Fruit fly (Drosophila melanogaster) whole organism, embryonic: Measurements from ENCODE around the gene g.

Experiments
- Atf-2 ChIP-seq: fragments of 200-800 bp; sonication (Bioruptor generic); optimal IDR thresholded peaks from 2 replicates; lab custom pipeline; 2016; ENCODE audit warnings: missing biosample characterization, missing genetic modification characterization
- CG10321 ChIP-seq: fragments of 200-800 bp; sonication (Bioruptor generic); IDR thresholded peaks from 2 replicates; pipeline ENCODE4 v1.3.6; 2022; ENCODE audit warnings: missing biosample characterization, missing genetic modification characterization
- CG10366 ChIP-seq: fragments of 200-800 bp; sonication (Bioruptor generic); IDR thresholded peaks from 2 replicates; pipeline ENCODE4 v1.3.6; 2022; ENCODE audit warnings: missing biosample characterization, missing genetic modification characterization
- CG10959 ChIP-seq: fragments of 200-800 bp; sonication (Bioruptor generic); IDR thresholded peaks from 2 replicates; pipeline ENCODE4 v1.3.6; 2022; ENCODE audit warnings: missing biosample characterization, missing genetic modification characterization
- CG12299 ChIP-seq: fragments of 200-800 bp; sonication (Bioruptor generic); optimal IDR thresholded peaks from 2 replicates; lab custom pipeline; 2018; ENCODE audit warnings: missing biosample characterization, mild to moderate bottlenecking, missing genetic modification characterization
- CG12391 ChIP-seq: fragments of 200-800 bp; sonication (Bioruptor generic); optimal IDR thresholded peaks from 3 replicates; lab custom pipeline; 2018; ENCODE audit warnings: missing biosample characterization, mild to moderate bottlenecking, missing genetic modification characterization, moderate library complexity
- CG12744 ChIP-seq: fragments of 200-800 bp; sonication (Bioruptor generic); optimal IDR thresholded peaks from 2 replicates; lab custom pipeline; 2016; ENCODE audit warnings: missing biosample characterization, missing genetic modification characterization
- CG14667 ChIP-seq: fragments of 200-800 bp; sonication (Bioruptor generic); IDR thresholded peaks from 2 replicates; pipeline ENCODE4 v1.3.6; 2022; ENCODE audit warnings: missing biosample characterization, missing genetic modification characterization
- CG14965 ChIP-seq: fragments of 200-800 bp; sonication (Bioruptor generic); optimal IDR thresholded peaks from 2 replicates; lab custom pipeline; 2016; ENCODE audit warnings: missing biosample characterization, missing genetic modification characterization, borderline replicate concordance
- CG15269 ChIP-seq: fragments of 200-800 bp; sonication (Bioruptor generic); optimal IDR thresholded peaks from 2 replicates; lab custom pipeline; 2018; ENCODE audit warnings: missing biosample characterization, mild to moderate bottlenecking, missing genetic modification characterization, moderate library complexity
- CG15479 ChIP-seq: fragments of 200-800 bp; sonication (Bioruptor generic); optimal IDR thresholded peaks from 3 replicates; lab custom pipeline; 2019; ENCODE audit warnings: missing biosample characterization, mild to moderate bottlenecking, missing genetic modification characterization, moderate library complexity
- CG17186 ChIP-seq: fragments of 200-800 bp; sonication (Bioruptor generic); optimal IDR thresholded peaks from 3 replicates; lab custom pipeline; 2017; ENCODE audit warnings: missing biosample characterization, missing genetic modification reagents, missing genetic modification characterization
- CG1792 ChIP-seq: fragments of 200-800 bp; sonication (Bioruptor generic); optimal IDR thresholded peaks from 2 replicates; lab custom pipeline; 2016; ENCODE audit warnings: missing biosample characterization, missing genetic modification characterization
- CG2712 ChIP-seq: fragments of 200-800 bp; optimal IDR thresholded peaks from 3 replicates; lab custom pipeline; 2019; ENCODE audit warnings: missing biosample characterization, mild to moderate bottlenecking, missing genetic modification characterization, moderate library complexity
- CG6654 ChIP-seq: fragments of 200-800 bp; sonication (Bioruptor generic); optimal IDR thresholded peaks from 2 replicates; lab custom pipeline; 2017; ENCODE audit warnings: missing biosample characterization, mild to moderate bottlenecking, missing genetic modification characterization
- CG6813 ChIP-seq: fragments of 200-800 bp; sonication (Bioruptor generic); optimal IDR thresholded peaks from 2 replicates; lab custom pipeline; 2017; ENCODE audit warnings: missing biosample characterization, missing genetic modification characterization, mild to moderate bottlenecking, moderate library complexity, missing genetic modification reagents
- CG6854 ChIP-seq: fragments of 200-800 bp; sonication (Bioruptor generic); optimal IDR thresholded peaks from 3 replicates; lab custom pipeline; 2017; ENCODE audit warnings: missing biosample characterization, mild to moderate bottlenecking, missing genetic modification characterization
- CG7357 ChIP-seq: fragments of 200-800 bp; sonication (Bioruptor generic); IDR thresholded peaks from 3 replicates; pipeline ENCODE4 v1.3.6; 2022; ENCODE audit warnings: missing biosample characterization, missing genetic modification characterization
- CG7928 ChIP-seq: fragments of 200-800 bp; sonication (Bioruptor generic); optimal IDR thresholded peaks from 2 replicates; lab custom pipeline; 2017; ENCODE audit warnings: missing biosample characterization, mild to moderate bottlenecking, missing genetic modification characterization
- D19B ChIP-seq: fragments of 200-800 bp; sonication (Bioruptor generic); optimal IDR thresholded peaks from 2 replicates; lab custom pipeline; 2017; ENCODE audit warnings: missing biosample characterization, mild to moderate bottlenecking, missing genetic modification characterization
- Dad ChIP-seq: fragments of 200-800 bp; sonication (Bioruptor generic); optimal IDR thresholded peaks from 3 replicates; lab custom pipeline; 2016; ENCODE audit warnings: missing biosample characterization, missing genetic modification characterization
- Dll ChIP-seq: fragments of 200-800 bp; sonication (Bioruptor generic); IDR thresholded peaks from 4 replicates; pipeline ENCODE4 v1.3.6; 2022; ENCODE audit warnings: missing biosample characterization, missing genetic modification characterization; ENCODE audit not compliant: partially characterized antibody
- Dp ChIP-seq: fragments of 200-800 bp; sonication (Bioruptor generic); optimal IDR thresholded peaks from 2 replicates; lab custom pipeline; 2018; ENCODE audit warnings: missing biosample characterization, mild to moderate bottlenecking, missing genetic modification characterization, moderate library complexity
- Lim3 ChIP-seq: fragments of 200-800 bp; sonication (Bioruptor generic); IDR thresholded peaks from 2 replicates; pipeline ENCODE4 v1.3.6; 2022; ENCODE audit warnings: missing biosample characterization, missing genetic modification characterization
- Neu2 ChIP-seq: fragments of 200-800 bp; sonication (Bioruptor generic); optimal IDR thresholded peaks from 3 replicates; lab custom pipeline; 2016; ENCODE audit warnings: missing biosample characterization, missing genetic modification characterization, borderline replicate concordance
- Six4 ChIP-seq: fragments of 200-800 bp; sonication (Bioruptor generic); optimal IDR thresholded peaks from 2 replicates; lab custom pipeline; 2016; ENCODE audit warnings: missing biosample characterization, missing genetic modification characterization
- Taf1 ChIP-seq: fragments of 200-800 bp; sonication (Bioruptor generic); IDR thresholded peaks from 2 replicates; pipeline ENCODE4 v1.3.6; 2022; ENCODE audit warnings: missing biosample characterization, missing genetic modification characterization
- Trl ChIP-seq, 3 experiments: fragments of >200 bp in 2 of 3; fragments of 200-800 bp in 1 of 3; sonication (Bioruptor generic) in 1 of 3; optimal IDR thresholded peaks; 2 replicates in 1 of 3; 3 replicates in 2 of 3; lab custom pipeline; 2016 to 2017; ENCODE audit warnings: missing biosample characterization in 1 of 3, missing genetic modification characterization in 1 of 3
- ac ChIP-seq: fragments of 200-800 bp; sonication (Bioruptor generic); optimal IDR thresholded peaks from 3 replicates; lab custom pipeline; 2017; ENCODE audit warnings: missing biosample characterization, mild to moderate bottlenecking, missing genetic modification characterization
- ash1 ChIP-seq: fragments of 200-800 bp; sonication (Bioruptor generic); optimal IDR thresholded peaks from 2 replicates; lab custom pipeline; 2018; ENCODE audit warnings: missing biosample characterization, mild to moderate bottlenecking, missing genetic modification characterization
- bbx ChIP-seq: fragments of 200-800 bp; sonication (Bioruptor generic); IDR thresholded peaks from 2 replicates; pipeline ENCODE4 v1.3.6; 2022; ENCODE audit warnings: missing biosample characterization, missing genetic modification characterization; ENCODE audit not compliant: partially characterized antibody
- cas ChIP-seq: fragments of 200-800 bp; sonication (Bioruptor generic); IDR thresholded peaks from 2 replicates; pipeline ENCODE4 v1.3.6; 2022; ENCODE audit warnings: missing biosample characterization, missing genetic modification characterization
- caup ChIP-seq: fragments of 200-800 bp; sonication (Bioruptor generic); optimal IDR thresholded peaks from 3 replicates; lab custom pipeline; 2017; ENCODE audit warnings: missing biosample characterization, mild to moderate bottlenecking, missing genetic modification characterization, moderate library complexity; ENCODE audit not compliant: severe bottlenecking
- chif ChIP-seq, 2 experiments: fragments of 200-800 bp; sonication (Bioruptor generic); optimal IDR thresholded peaks; 3 replicates each; lab custom pipeline; 2016; ENCODE audit warnings: missing biosample characterization in 2 of 2, missing genetic modification characterization in 2 of 2
- exex ChIP-seq: fragments of 200-800 bp; sonication (Bioruptor generic); optimal IDR thresholded peaks from 4 replicates; lab custom pipeline; 2018; ENCODE audit warnings: missing biosample characterization, mild to moderate bottlenecking, missing genetic modification characterization, moderate library complexity
- fd3F ChIP-seq: fragments of 200-800 bp; sonication (Bioruptor generic); optimal IDR thresholded peaks from 2 replicates; lab custom pipeline; 2018; ENCODE audit warnings: missing biosample characterization, mild to moderate bottlenecking, missing genetic modification characterization, moderate library complexity
- hth ChIP-seq: fragments of >200 bp; optimal IDR thresholded peaks from 2 replicates; lab custom pipeline; 2017; ENCODE audit warnings: inconsistent platforms
- ken ChIP-seq: fragments of 200-800 bp; sonication (Bioruptor generic); IDR thresholded peaks from 3 replicates; pipeline ENCODE4 v1.3.6; 2022; ENCODE audit warnings: missing biosample characterization, missing genetic modification characterization
- org-1 ChIP-seq: fragments of 200-800 bp; sonication (Bioruptor generic); optimal IDR thresholded peaks from 2 replicates; lab custom pipeline; 2017; ENCODE audit warnings: missing biosample characterization, missing genetic modification characterization
- otp ChIP-seq: fragments of 200-800 bp; sonication (Bioruptor generic); IDR thresholded peaks from 3 replicates; pipeline ENCODE4, ENCODE4 v1.3.6; 2022; ENCODE audit warnings: missing biosample characterization, missing genetic modification characterization
- peb ChIP-seq: fragments of 200-800 bp; sonication (Bioruptor generic); IDR thresholded peaks from 2 replicates; pipeline ENCODE4 v1.3.6; 2022; ENCODE audit warnings: missing biosample characterization, missing genetic modification characterization
- psq ChIP-seq: fragments of 200-800 bp; sonication (Bioruptor generic); optimal IDR thresholded peaks from 2 replicates; lab custom pipeline; 2017; ENCODE audit warnings: missing biosample characterization, missing genetic modification characterization
- pzg ChIP-seq: fragments of 200-800 bp; sonication (Bioruptor generic); optimal IDR thresholded peaks from 3 replicates; lab custom pipeline; 2018; ENCODE audit warnings: missing biosample characterization, mild to moderate bottlenecking, missing genetic modification characterization, moderate library complexity
- row ChIP-seq: fragments of 200-800 bp; sonication (Bioruptor generic); IDR thresholded peaks from 3 replicates; pipeline ENCODE4 v1.3.6; 2022; ENCODE audit warnings: missing biosample characterization, missing genetic modification characterization
- sim ChIP-seq: fragments of 200-800 bp; sonication (Bioruptor generic); IDR thresholded peaks from 2 replicates; pipeline ENCODE4 v1.3.6; 2022; ENCODE audit warnings: missing biosample characterization, missing genetic modification characterization
- sima ChIP-seq: fragments of 200-800 bp; sonication (Bioruptor generic); optimal IDR thresholded peaks from 2 replicates; lab custom pipeline; 2016; ENCODE audit warnings: missing biosample characterization, missing genetic modification characterization
- tin ChIP-seq: fragments of 200-800 bp; sonication (Bioruptor generic); optimal IDR thresholded peaks from 3 replicates; lab custom pipeline; 2016; ENCODE audit warnings: missing biosample characterization, missing genetic modification characterization
- trh ChIP-seq: fragments of 200-800 bp; sonication (Bioruptor generic); optimal IDR thresholded peaks from 2 replicates; lab custom pipeline; 2016; ENCODE audit warnings: missing biosample characterization, missing genetic modification characterization
- wdn ChIP-seq: fragments of 200-800 bp; sonication (Bioruptor generic); IDR thresholded peaks from 2 replicates; pipeline ENCODE4 v1.3.6; 2022; ENCODE audit warnings: missing biosample characterization, missing genetic modification characterization
- yki ChIP-seq: fragments of >200 bp; optimal IDR thresholded peaks from 3 replicates; lab custom pipeline; 2018
- zf30C ChIP-seq: fragments of 200-800 bp; sonication (Bioruptor generic); optimal IDR thresholded peaks from 3 replicates; lab custom pipeline; 2018; ENCODE audit warnings: missing biosample characterization, mild to moderate bottlenecking, missing genetic modification characterization

g gene

DNA sequence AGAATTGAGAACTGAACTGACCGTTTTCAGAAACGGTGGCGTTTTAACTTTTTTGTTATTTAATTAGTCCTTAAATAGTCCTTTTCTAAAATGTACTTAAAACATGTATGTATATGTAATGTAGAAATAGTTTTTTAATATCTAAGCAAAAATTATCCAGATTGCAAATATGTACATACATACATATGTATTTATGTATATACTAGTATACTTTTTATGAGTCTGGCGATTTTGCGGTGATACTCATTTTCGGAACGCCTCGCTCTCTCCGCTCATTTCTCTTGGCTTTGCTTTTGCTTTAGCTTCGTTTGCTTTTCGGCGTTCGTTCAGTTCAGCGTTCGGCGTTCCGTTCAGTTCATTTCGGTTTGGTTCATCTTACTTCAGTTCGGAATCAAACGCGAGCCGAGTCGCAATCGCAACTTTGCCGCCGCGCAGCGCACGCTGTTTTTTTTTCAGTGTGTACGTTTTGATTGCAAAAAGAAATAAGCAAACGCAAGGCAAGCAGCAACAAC is 26.4 kb upstream of the g start, which contains the start of gene rdgB (continued):
- TF ChIP-seq CG14667 (GFP tag; lab: Robert Waterston, UW): no peak
- peak; percentile 84 for TF ChIP-seq CG15269 (tag; lab: Kevin White, UChicago)
- TF ChIP-seq CG1792: no peak
- no peak for TF ChIP-seq CG15479 (GFP tag; lab: Kevin White, UChicago)
- TF ChIP-seq otp (GFP tag; lab: Robert Waterston, UW): no peak
- no peak for TF ChIP-seq Dad (GFP tag; lab: Kevin White, UChicago)
- TF ChIP-seq Trl (optimal IDR thresholded peaks at IDR 0.05; lab: Kevin White, UChicago): peak; percentile 39 to 73
- TF ChIP-seq Trl (GFP tag; optimal IDR thresholded peaks at IDR 0.05; lab: Kevin White, UChicago): no peak
- TF ChIP-seq CG10321 (GFP tag; lab: Robert Waterston, UW): no peak
- TF ChIP-seq psq (GFP tag; lab: Kevin White, UChicago): peak; percentile 86
- TF ChIP-seq CG12391 (tag; lab: Kevin White, UChicago): peak; percentile 82
- TF ChIP-seq CG6654 (GFP tag; lab: Kevin White, UChicago): peak; percentile 50
- TF ChIP-seq Six4 (GFP tag; lab: Kevin White, UChicago): peak; percentile 51
- TF ChIP-seq Dp (GFP tag; lab: Kevin White, UChicago): no peak
- TF ChIP-seq ash1: no peak
- TF ChIP-seq CG10959 (GFP tag; lab: Robert Waterston, UW): no peak
- no peak for TF ChIP-seq CG6854 (GFP tag; lab: Kevin White, UChicago)
- TF ChIP-seq fd3F (GFP tag; lab: Kevin White, UChicago): peak; percentile 57
- TF ChIP-seq cas: no peak
- TF ChIP-seq Neu2: no peak
- no peak for TF ChIP-seq yki (lab: Kevin White, UChicago)
- peak; percentile 64; the same call in 1 of the 3 replicates for TF ChIP-seq ken (GFP tag; lab: Robert Waterston, UW)
- 0 out of 2 replicates have a peak, but pooled peaks have one; percentile 34 for TF ChIP-seq peb (GFP tag; lab: Robert Waterston, UW)
- TF ChIP-seq exex (tag; lab: Kevin White, UChicago): peak; percentile 32
- no peak for TF ChIP-seq CG17186 (GFP tag; lab: Kevin White, UChicago)
- no peak for TF ChIP-seq wdn (GFP tag; lab: Robert Waterston, UW)
- no peak for TF ChIP-seq pzg
- no peak for TF ChIP-seq sima (GFP tag; lab: Kevin White, UChicago)
- TF ChIP-seq CG12299 (tag; lab: Kevin White, UChicago): peak; percentile 60
- no peak for TF ChIP-seq Lim3
- no peak for TF ChIP-seq Dll (GFP tag; lab: Robert Waterston, UW)
- TF ChIP-seq tin (GFP tag; lab: Kevin White, UChicago): peak; percentile 61
- peak; percentile 57 for TF ChIP-seq D19B (GFP tag; lab: Kevin White, UChicago)
- no peak for TF ChIP-seq hth (lab: Kevin White, UChicago)
- peak; percentile 85 for TF ChIP-seq CG2712 (tag; lab: Kevin White, UChicago)
- peak; percentile 9 for TF ChIP-seq CG7928 (GFP tag; lab: Kevin White, UChicago)
- no peak for TF ChIP-seq CG14965 (GFP tag; lab: Kevin White, UChicago)
- peak; percentile 95 for TF ChIP-seq row (GFP tag; lab: Robert Waterston, UW)
- peak; percentile 60; the same call in 2 of the 3 replicates for TF ChIP-seq CG7357
- peak; percentile 83 for TF ChIP-seq zf30C (GFP tag; lab: Kevin White, UChicago)
- peak; percentile 35 for TF ChIP-seq CG10366 (GFP tag; lab: Robert Waterston, UW)
- peak; percentile 21 for TF ChIP-seq Atf-2 (GFP tag; lab: Kevin White, UChicago)
- TF ChIP-seq ac (GFP tag; lab: Kevin White, UChicago): no peak
- TF ChIP-seq trh: peak; percentile 39
- TF ChIP-seq bbx (GFP tag; lab: Robert Waterston, UW): peak; percentile 53; the same call in 1 of the 2 replicates
- peak; percentile 50 for TF ChIP-seq CG6813 (GFP tag; lab: Kevin White, UChicago)
- TF ChIP-seq org-1: peak; percentile 50
- peak in 1 of 2 experiments; percentile 33 for TF ChIP-seq chif (GFP tag; optimal IDR thresholded peaks at IDR 0.05; lab: Kevin White, UChicago)
- TF ChIP-seq CG12744 (GFP tag; lab: Kevin White, UChicago): peak; percentile 27
- peak; percentile 81 for TF ChIP-seq caup (GFP tag; lab: Kevin White, UChicago)
- TF ChIP-seq Taf1: peak; percentile 39; the same call in 1 of the 2 replicates
- no peak for TF ChIP-seq sim
